Fruit fly (Drosophila melanogaster): ENCODE measurements around the gene CG42847.

CG42847 gene

DNA sequence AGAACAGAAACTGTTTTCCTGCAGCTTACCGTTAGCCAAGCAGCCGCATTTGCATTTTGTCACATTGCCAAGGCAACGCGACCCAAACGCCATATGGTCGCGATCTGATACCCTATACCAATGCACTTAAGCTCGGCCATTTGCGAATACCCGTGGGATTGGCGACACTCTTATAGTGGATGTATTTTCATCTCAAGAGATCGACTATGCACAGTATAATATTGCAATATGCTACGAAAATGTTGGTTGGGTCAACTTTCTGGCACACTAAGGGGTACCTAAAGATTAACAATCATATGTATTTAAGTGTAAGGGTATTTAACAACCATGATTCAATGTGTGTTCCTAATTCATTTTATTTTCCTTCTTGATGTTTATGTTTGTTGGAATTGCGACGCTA, 10.6 kb downstream of the CG42847 start:
- peak; percentile 34 for TF ChIP-seq CG8301 (tag; optimal IDR thresholded peaks at IDR 0.05)
- peak; percentile 40 for TF ChIP-seq CG14655 (GFP tag; optimal IDR thresholded peaks at IDR 0.05)
- peak; percentile 13 for TF ChIP-seq Snoo (tag; optimal IDR thresholded peaks at IDR 0.05)
- no peak for TF ChIP-seq Pif1B (GFP tag; optimal IDR thresholded peaks at IDR 0.05)
- peak; percentile 23 for TF ChIP-seq CG34367 (tag; optimal IDR thresholded peaks at IDR 0.05)
- TF ChIP-seq CG15710 (tag; optimal IDR thresholded peaks at IDR 0.05): peak; percentile 32
- peak; percentile 47 for TF ChIP-seq Ets98B (GFP tag; IDR thresholded peaks at IDR 0.05)
- TF ChIP-seq CG4496 (GFP tag; IDR thresholded peaks at IDR 0.05): peak; percentile 70; the same call in 1 of the 3 replicates
- peak; percentile 39 for TF ChIP-seq CG17806 (tag; optimal IDR thresholded peaks at IDR 0.05)
- TF ChIP-seq CG32121 (GFP tag; IDR thresholded peaks at IDR 0.05): peak; percentile 42; the same call in 1 of the 2 replicates
- no peak; the same call in 2 of the 3 replicates for TF ChIP-seq fd96Ca (GFP tag; IDR thresholded peaks at IDR 0.05)
- TF ChIP-seq CG13204 (GFP tag; optimal IDR thresholded peaks at IDR 0.05): no peak
- TF ChIP-seq Pif1A (GFP tag; optimal IDR thresholded peaks at IDR 0.05): peak; percentile 7
- peak; percentile 27 for TF ChIP-seq CG9948 (tag; optimal IDR thresholded peaks at IDR 0.05)
- peak; percentile 44 for TF ChIP-seq CG8159 (tag; optimal IDR thresholded peaks at IDR 0.05)
- no peak for TF ChIP-seq rn (GFP tag; IDR thresholded peaks at IDR 0.05)

DNA sequence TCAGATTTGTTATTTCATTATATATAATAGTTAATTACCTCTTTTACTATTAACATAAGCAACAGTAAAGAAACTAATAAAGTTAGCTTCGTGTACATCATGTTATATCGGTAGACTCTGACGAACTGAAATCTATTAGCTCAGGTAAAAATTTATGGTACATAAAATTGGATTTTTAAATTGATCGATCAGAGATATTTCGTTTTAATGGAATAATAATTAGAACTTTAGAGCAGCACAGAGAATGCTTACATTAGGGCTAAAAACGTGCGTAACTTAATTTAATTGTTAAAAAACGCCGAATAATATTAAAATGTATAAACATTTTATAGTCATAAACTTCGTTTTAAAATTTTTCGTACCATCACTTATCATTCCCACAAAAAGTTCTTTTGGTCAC, 13.0 kb downstream of the CG42847 start, which contains the start of gene CG33723:
Gene CG33723 (minus strand): TSS at position 101 of the 400 bp plus-strand sequence.
- no peak for TF ChIP-seq rn (GFP tag; IDR thresholded peaks at IDR 0.05)
- TF ChIP-seq CG8159 (tag; optimal IDR thresholded peaks at IDR 0.05): no peak
- no peak for TF ChIP-seq EcR (GFP tag; optimal IDR thresholded peaks at IDR 0.05)
- no peak for TF ChIP-seq CG13204 (GFP tag; optimal IDR thresholded peaks at IDR 0.05)
- no peak for TF ChIP-seq Pif1A (GFP tag; optimal IDR thresholded peaks at IDR 0.05)
- no peak for TF ChIP-seq Pif1B (GFP tag; optimal IDR thresholded peaks at IDR 0.05)
- no peak for TF ChIP-seq CG8301 (tag; optimal IDR thresholded peaks at IDR 0.05)
- TF ChIP-seq Snoo (tag; optimal IDR thresholded peaks at IDR 0.05): no peak
- no peak for TF ChIP-seq CG32121 (GFP tag; IDR thresholded peaks at IDR 0.05)
- no peak for TF ChIP-seq CG34367 (tag; optimal IDR thresholded peaks at IDR 0.05)
- no peak for TF ChIP-seq Ets98B (GFP tag; IDR thresholded peaks at IDR 0.05)
- TF ChIP-seq D1 (tag; optimal IDR thresholded peaks at IDR 0.05): no peak

DNA sequence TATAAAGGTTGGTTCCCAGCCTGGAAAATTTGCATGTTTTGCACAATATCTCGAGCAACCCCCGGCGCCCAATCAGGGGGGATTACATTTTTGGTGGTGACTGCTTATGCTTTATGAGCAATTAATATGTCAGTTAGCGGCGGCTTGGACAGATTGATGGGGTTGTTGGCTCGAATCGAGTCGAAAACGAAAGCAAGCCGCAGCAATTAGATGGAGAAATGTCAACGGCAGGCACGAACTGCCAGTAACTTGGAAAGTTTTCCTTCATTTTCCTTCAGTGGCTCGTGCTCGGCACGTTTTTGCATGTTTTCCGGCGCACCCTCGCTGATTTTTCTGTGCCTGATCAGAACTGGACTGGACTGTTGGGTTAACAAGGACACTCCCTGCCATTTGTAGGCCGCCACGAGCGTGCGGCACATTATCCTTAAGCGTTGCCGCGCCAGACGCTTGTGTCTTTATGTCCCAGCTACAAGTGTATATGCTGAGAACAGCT, 15.2 kb downstream of the CG42847 start:
- TF ChIP-seq CG12605 (GFP tag; IDR thresholded peaks at IDR 0.05) (no peak), CG8301 (tag; optimal IDR thresholded peaks at IDR 0.05) (no peak), CG17806 (tag; optimal IDR thresholded peaks at IDR 0.05) (no peak), CG14655 (GFP tag; optimal IDR thresholded peaks at IDR 0.05) (no peak)

DNA sequence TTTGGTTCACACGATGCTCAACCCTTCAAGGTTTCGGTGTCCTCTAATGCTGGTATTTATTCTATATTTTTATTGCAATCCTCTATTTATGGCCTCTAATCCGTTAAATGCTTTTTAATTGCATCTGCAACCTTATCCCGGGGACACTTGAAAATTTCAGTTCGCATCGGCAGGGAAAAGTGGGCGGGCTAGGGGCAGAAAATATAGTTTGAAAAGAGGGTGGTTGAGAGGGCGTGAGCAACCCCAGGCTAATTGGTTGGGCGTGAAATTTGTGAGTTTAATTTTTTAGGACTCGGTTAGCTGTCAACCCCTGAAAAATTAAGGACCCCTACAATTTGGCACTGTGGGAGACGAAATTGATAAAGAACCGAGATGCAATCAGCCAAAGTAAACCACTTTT, 18.1 kb downstream of the CG42847 start:
- TF ChIP-seq CG14655 (GFP tag; optimal IDR thresholded peaks at IDR 0.05) (no peak), CG13204 (GFP tag; optimal IDR thresholded peaks at IDR 0.05) (no peak), CG4496 (GFP tag; IDR thresholded peaks at IDR 0.05) (no peak), D1 (tag; optimal IDR thresholded peaks at IDR 0.05) (no peak), CG8301 (tag; optimal IDR thresholded peaks at IDR 0.05) (no peak), CG17806 (tag; optimal IDR thresholded peaks at IDR 0.05) (no peak), rn (GFP tag; IDR thresholded peaks at IDR 0.05) (no peak)

DNA sequence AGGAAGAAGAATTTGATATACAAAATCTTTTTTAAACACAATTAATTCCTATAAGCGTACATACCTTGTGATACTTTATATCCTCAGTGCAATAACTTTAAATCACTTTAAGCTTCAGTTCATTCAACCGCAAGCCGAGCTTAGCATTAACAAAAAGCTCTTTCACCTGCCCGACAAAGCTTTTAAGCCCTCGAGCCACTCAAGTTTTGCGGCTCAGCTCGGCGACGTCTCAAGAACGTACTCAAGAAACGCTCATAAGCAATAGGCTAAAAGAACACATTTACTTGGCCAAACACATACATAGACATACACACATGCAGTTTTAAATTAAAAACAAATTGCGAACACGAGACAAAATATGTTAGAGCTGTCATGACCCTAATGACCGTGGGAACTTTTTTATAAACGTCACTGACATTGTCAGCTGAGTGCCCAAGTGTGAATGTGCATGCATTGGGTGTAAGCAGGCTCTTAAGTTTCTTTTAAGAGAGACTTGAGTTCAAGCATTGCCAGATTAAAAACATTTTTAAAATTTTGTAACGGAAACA, 18.8 kb downstream of the CG42847 start:
- TF ChIP-seq CG14655 (GFP tag; optimal IDR thresholded peaks at IDR 0.05) (no peak), CG4496 (GFP tag; IDR thresholded peaks at IDR 0.05) (no peak), EcR (GFP tag; optimal IDR thresholded peaks at IDR 0.05) (peak; percentile 93)

DNA sequence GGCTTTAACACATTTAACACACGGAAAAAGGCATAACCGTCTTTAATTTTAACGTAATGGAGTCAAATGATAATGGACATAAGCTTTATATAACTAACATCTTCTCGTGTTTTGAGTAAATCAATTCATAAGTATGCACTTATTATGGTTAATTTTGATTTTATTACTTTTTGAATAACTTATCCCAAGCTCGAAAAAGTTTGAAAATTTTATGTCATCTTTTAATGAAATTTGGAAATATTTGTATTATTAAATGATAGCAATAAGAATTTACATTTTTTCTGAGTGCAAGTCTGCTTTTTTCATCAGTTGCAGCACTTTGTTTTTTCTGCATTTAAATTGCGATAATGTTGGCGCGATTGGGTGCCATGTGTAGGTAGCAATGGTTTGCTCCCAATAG, 20.1 kb downstream of the CG42847 start:
- TF ChIP-seq CG8301 (tag; optimal IDR thresholded peaks at IDR 0.05) (peak; percentile 56), fd96Ca (GFP tag; IDR thresholded peaks at IDR 0.05) (no peak), CG13204 (GFP tag; optimal IDR thresholded peaks at IDR 0.05) (no peak), Pif1B (GFP tag; optimal IDR thresholded peaks at IDR 0.05) (peak; percentile 40), Snoo (tag; optimal IDR thresholded peaks at IDR 0.05) (peak; percentile 12), rn (GFP tag; IDR thresholded peaks at IDR 0.05) (peak; percentile 55), CG8159 (tag; optimal IDR thresholded peaks at IDR 0.05) (peak; percentile 69), CG17806 (tag; optimal IDR thresholded peaks at IDR 0.05) (peak; percentile 62), CG15710 (tag; optimal IDR thresholded peaks at IDR 0.05) (peak; percentile 57), CG4496 (GFP tag; IDR thresholded peaks at IDR 0.05) (peak; percentile 82), CG34367 (tag; optimal IDR thresholded peaks at IDR 0.05) (peak; percentile 48), CG9948 (tag; optimal IDR thresholded peaks at IDR 0.05) (peak; percentile 69), CG10348 (GFP tag; IDR thresholded peaks at IDR 0.05) (no peak), EcR (GFP tag; optimal IDR thresholded peaks at IDR 0.05) (no peak), CG32121 (GFP tag; IDR thresholded peaks at IDR 0.05) (peak; percentile 73), Pif1A (GFP tag; optimal IDR thresholded peaks at IDR 0.05) (peak; percentile 54), Ets98B (GFP tag; IDR thresholded peaks at IDR 0.05) (peak; percentile 44; the same call in 1 of the 2 replicates), CG12605 (GFP tag; IDR thresholded peaks at IDR 0.05) (0 out of 2 replicates have a peak, but pooled peaks have one; percentile 10), gl (tag; optimal IDR thresholded peaks at IDR 0.05) (no peak), D1 (tag; optimal IDR thresholded peaks at IDR 0.05) (no peak), CG14655 (GFP tag; optimal IDR thresholded peaks at IDR 0.05) (peak; percentile 74)

Measured in whole organism, pupa.